Fruit fly (Drosophila melanogaster) whole organism: ENCODE data around the gene Eig71Ed.

Experiments
- CG8478 ChIP-seq: fragments of >200 bp; optimal IDR thresholded peaks from 2 replicates; lab custom pipeline; 2018; ENCODE audit warnings: inconsistent platforms
- pan ChIP-seq: fragments of >200 bp; optimal IDR thresholded peaks from 2 replicates; lab custom pipeline; 2017
- psq ChIP-seq: fragments of >200 bp; optimal IDR thresholded peaks from 2 replicates; lab custom pipeline; 2017
- usp ChIP-seq: fragments of >200 bp; optimal IDR thresholded peaks from 2 replicates; lab custom pipeline; 2017; ENCODE audit warnings: missing biosample characterization, missing genetic modification characterization, mixed read lengths

dm6 chr3L:15610109-15610508, 42.2 kb upstream of the Eig71Ed start, which contains the start of gene CG7650:
- TF ChIP-seq pan (lab: Kevin White, UChicago) (no peak), CG8478 (lab: Kevin White, UChicago) (no peak), usp (GFP tag; lab: Kevin White, UChicago) (no peak), psq (lab: Kevin White, UChicago) (no peak)
